Fruit fly (Drosophila melanogaster): ENCODE data around the gene chic.

The chic gene

dm6 chr2L:5961169-5961918 lies 19.5 kb downstream of the chic start:
- TF ChIP-seq gl (tag; optimal IDR thresholded peaks at IDR 0.05) = no peak
- no peak for TF ChIP-seq CG14655 (GFP tag; optimal IDR thresholded peaks at IDR 0.05)
- TF ChIP-seq EcR (GFP tag; optimal IDR thresholded peaks at IDR 0.05) = no peak
- TF ChIP-seq CG34367 (tag; optimal IDR thresholded peaks at IDR 0.05) = no peak
- no peak for TF ChIP-seq CG32121 (GFP tag; IDR thresholded peaks at IDR 0.05)
- no peak for TF ChIP-seq CG13204 (GFP tag; optimal IDR thresholded peaks at IDR 0.05)
- no peak for TF ChIP-seq fd96Ca (GFP tag; IDR thresholded peaks at IDR 0.05)
- no peak for TF ChIP-seq Snoo (tag; optimal IDR thresholded peaks at IDR 0.05)
- no peak for TF ChIP-seq CG8159 (tag; optimal IDR thresholded peaks at IDR 0.05)
- no peak for TF ChIP-seq CG10348 (GFP tag; IDR thresholded peaks at IDR 0.05)
- TF ChIP-seq CG8301 (tag; optimal IDR thresholded peaks at IDR 0.05) = no peak
- TF ChIP-seq D1 (tag; optimal IDR thresholded peaks at IDR 0.05) = no peak
- TF ChIP-seq Pif1B (GFP tag; optimal IDR thresholded peaks at IDR 0.05) = no peak
- no peak for TF ChIP-seq CG9948 (tag; optimal IDR thresholded peaks at IDR 0.05)
- no peak for TF ChIP-seq CG17806 (tag; optimal IDR thresholded peaks at IDR 0.05)
- TF ChIP-seq CG12605 (GFP tag; IDR thresholded peaks at IDR 0.05) = no peak
- no peak for TF ChIP-seq rn (GFP tag; IDR thresholded peaks at IDR 0.05)
- no peak for TF ChIP-seq CG15710 (tag; optimal IDR thresholded peaks at IDR 0.05)

- TF ChIP-seq EcR (GFP tag; optimal IDR thresholded peaks at IDR 0.05) (no peak), Pif1B (GFP tag; optimal IDR thresholded peaks at IDR 0.05) (no peak), CG10348 (GFP tag; IDR thresholded peaks at IDR 0.05) (no peak), rn (GFP tag; IDR thresholded peaks at IDR 0.05) (no peak), fd96Ca (GFP tag; IDR thresholded peaks at IDR 0.05) (no peak), CG15710 (tag; optimal IDR thresholded peaks at IDR 0.05) (no peak), Snoo (tag; optimal IDR thresholded peaks at IDR 0.05) (no peak), CG34367 (tag; optimal IDR thresholded peaks at IDR 0.05) (no peak), CG8159 (tag; optimal IDR thresholded peaks at IDR 0.05) (no peak), CG8301 (tag; optimal IDR thresholded peaks at IDR 0.05) (no peak)
Measured at dm6 chr2L:5959863-5960658, 20.8 kb downstream of the chic start, which contains the start of gene Vm26Aa. TSS of gene Vm26Aa (minus strand) at chr2L:5960340.

dm6 chr2L:5958581-5959177 lies 22.1 kb downstream of the chic start, which contains the start of gene Vm26Ac:
TSS of gene Vm26Ac (minus strand) at chr2L:5958631.
- TF ChIP-seq CG12605 (GFP tag; IDR thresholded peaks at IDR 0.05) (no peak), CG17806 (tag; optimal IDR thresholded peaks at IDR 0.05) (no peak), Ets98B (GFP tag; IDR thresholded peaks at IDR 0.05) (no peak), CG32121 (GFP tag; IDR thresholded peaks at IDR 0.05) (no peak), CG34367 (tag; optimal IDR thresholded peaks at IDR 0.05) (no peak), rn (GFP tag; IDR thresholded peaks at IDR 0.05) (no peak), Snoo (tag; optimal IDR thresholded peaks at IDR 0.05) (no peak), D1 (tag; optimal IDR thresholded peaks at IDR 0.05) (no peak)

dm6 chr2L:5956706-5957105 lies 24.1 kb downstream of the chic start, which contains the start of the genes CG13998 and Vm26Ab:
TSS of gene CG13998 (minus strand) at chr2L:5956819.
TSS of gene Vm26Ab (plus strand) at chr2L:5957004.
- TF ChIP-seq gl (tag; optimal IDR thresholded peaks at IDR 0.05) (no peak), fd96Ca (GFP tag; IDR thresholded peaks at IDR 0.05) (no peak), CG34367 (tag; optimal IDR thresholded peaks at IDR 0.05) (no peak), Pif1B (GFP tag; optimal IDR thresholded peaks at IDR 0.05) (no peak), CG9948 (tag; optimal IDR thresholded peaks at IDR 0.05) (no peak), CG8159 (tag; optimal IDR thresholded peaks at IDR 0.05) (no peak), CG10348 (GFP tag; IDR thresholded peaks at IDR 0.05) (no peak), CG8301 (tag; optimal IDR thresholded peaks at IDR 0.05) (no peak)

dm6 chr2L:5956153-5956552 lies 24.7 kb downstream of the chic start, which contains the start of gene CG13999:
TSS of gene CG13999 (minus strand) at chr2L:5956466.
- no peak for TF ChIP-seq EcR (GFP tag; optimal IDR thresholded peaks at IDR 0.05)
- no peak for TF ChIP-seq Snoo (tag; optimal IDR thresholded peaks at IDR 0.05)
- TF ChIP-seq Pif1A (GFP tag; optimal IDR thresholded peaks at IDR 0.05) = no peak
- TF ChIP-seq CG14655 (GFP tag; optimal IDR thresholded peaks at IDR 0.05) = no peak
- no peak for TF ChIP-seq Ets98B (GFP tag; IDR thresholded peaks at IDR 0.05)
- no peak for TF ChIP-seq gl (tag; optimal IDR thresholded peaks at IDR 0.05)
- no peak for TF ChIP-seq CG8159 (tag; optimal IDR thresholded peaks at IDR 0.05)
- no peak for TF ChIP-seq CG17806 (tag; optimal IDR thresholded peaks at IDR 0.05)
- no peak for TF ChIP-seq CG32121 (GFP tag; IDR thresholded peaks at IDR 0.05)
- TF ChIP-seq CG9948 (tag; optimal IDR thresholded peaks at IDR 0.05) = no peak
- no peak for TF ChIP-seq rn (GFP tag; IDR thresholded peaks at IDR 0.05)
- no peak for TF ChIP-seq Pif1B (GFP tag; optimal IDR thresholded peaks at IDR 0.05)
- TF ChIP-seq fd96Ca (GFP tag; IDR thresholded peaks at IDR 0.05) = no peak
- TF ChIP-seq CG34367 (tag; optimal IDR thresholded peaks at IDR 0.05) = no peak
- TF ChIP-seq CG8301 (tag; optimal IDR thresholded peaks at IDR 0.05) = no peak
- TF ChIP-seq CG15710 (tag; optimal IDR thresholded peaks at IDR 0.05) = no peak
- TF ChIP-seq CG13204 (GFP tag; optimal IDR thresholded peaks at IDR 0.05) = no peak
- TF ChIP-seq CG4496 (GFP tag; IDR thresholded peaks at IDR 0.05) = no peak
- TF ChIP-seq D1 (tag; optimal IDR thresholded peaks at IDR 0.05) = no peak
